Worm (Caenorhabditis elegans) whole organism, early embryonic: ENCODE measurements around the gene bckd-1A.

ENCODE experiments used
- ama-1 ChIP-seq: fragments of 150-350 bp; optimal IDR thresholded peaks from 2 replicates; lab custom pipeline; 2014
- flt-1 ChIP-seq: fragments of 200-800 bp; sonication (Bioruptor generic); IDR thresholded peaks from 2 replicates; pipeline ENCODE4 v1.3.6; 2022; ENCODE audit warnings: missing genetic modification characterization, missing compliant biosample characterization
- hnd-1 ChIP-seq: sonication (generic microtip); optimal IDR thresholded peaks from 2 replicates; lab custom pipeline; 2016; ENCODE audit warnings: missing genetic modification characterization, missing compliant biosample characterization

DNA sequence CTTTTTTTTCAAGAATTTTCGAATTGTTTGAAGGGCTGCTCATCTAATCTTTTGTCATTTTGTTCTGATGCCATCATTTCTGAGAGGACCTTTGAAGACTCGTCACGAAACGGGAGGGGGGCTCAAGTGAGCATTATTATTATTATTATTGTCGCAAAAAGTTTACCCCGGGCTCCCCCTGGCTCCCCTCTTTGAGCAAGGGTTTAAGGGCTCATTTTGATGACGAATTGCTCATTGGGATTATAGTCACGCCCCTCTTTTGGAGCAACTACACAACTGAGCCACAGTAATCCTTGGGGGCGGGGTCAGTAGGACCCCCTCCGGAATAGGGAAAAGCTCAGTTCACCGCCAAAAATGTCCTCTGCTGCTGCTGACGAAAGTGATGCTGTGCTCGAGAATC, 30.0 kb downstream of the bckd-1A start, which contains the start of gene unc-25:
- TF ChIP-seq ama-1 (lab: Kevin White, UChicago) = no peak
- no peak for TF ChIP-seq flt-1 (GFP tag; lab: Robert Waterston, UW)
- TF ChIP-seq hnd-1 = no peak
